Fruit fly (Drosophila melanogaster) whole organism, prepupa: ENCODE measurements around the gene CG15025.

ENCODE experiments used
- CG11762 ChIP-seq: fragments of 200-800 bp; sonication (Bioruptor generic); optimal IDR thresholded peaks from 3 replicates; lab custom pipeline; 2016; ENCODE audit warnings: missing biosample characterization, missing genetic modification characterization; ENCODE audit not compliant: insufficient read depth
- CG15336 ChIP-seq: fragments of 200-800 bp; sonication (Bioruptor generic); IDR thresholded peaks from 2 replicates; pipeline ENCODE4 v1.3.6; 2022; ENCODE audit warnings: missing biosample characterization, missing genetic modification characterization
- CG16779 ChIP-seq: fragments of 200-800 bp; sonication (Bioruptor generic); optimal IDR thresholded peaks from 3 replicates; lab custom pipeline; 2017; ENCODE audit warnings: missing biosample characterization, mild to moderate bottlenecking, missing genetic modification characterization
- CG31627 ChIP-seq: fragments of 200-800 bp; sonication (Bioruptor generic); optimal IDR thresholded peaks from 3 replicates; lab custom pipeline; 2016; ENCODE audit warnings: missing biosample characterization, missing genetic modification characterization
- CG32006 ChIP-seq: fragments of 200-800 bp; sonication (Bioruptor generic); optimal IDR thresholded peaks from 3 replicates; lab custom pipeline; 2017; ENCODE audit warnings: missing biosample characterization, mild to moderate bottlenecking, missing genetic modification characterization
- CG34406 ChIP-seq: fragments of 200-800 bp; sonication (Bioruptor generic); optimal IDR thresholded peaks from 3 replicates; lab custom pipeline; 2016; ENCODE audit warnings: missing biosample characterization, missing genetic modification characterization
- CG3919 ChIP-seq: fragments of 200-800 bp; sonication (Bioruptor generic); optimal IDR thresholded peaks from 3 replicates; lab custom pipeline; 2016; ENCODE audit warnings: missing biosample characterization, missing genetic modification characterization
- CG6163 ChIP-seq: fragments of 200-800 bp; sonication (Bioruptor generic); IDR thresholded peaks from 3 replicates; pipeline ENCODE4 v1.3.6; 2022; ENCODE audit warnings: missing biosample characterization, missing genetic modification characterization
- CG6276 ChIP-seq: fragments of 200-800 bp; sonication (Bioruptor generic); optimal IDR thresholded peaks from 2 replicates; lab custom pipeline; 2017; ENCODE audit warnings: missing biosample characterization, mild to moderate bottlenecking, missing genetic modification characterization
- CG6792 ChIP-seq: fragments of 200-800 bp; sonication (Bioruptor generic); optimal IDR thresholded peaks from 3 replicates; lab custom pipeline; 2016; ENCODE audit warnings: missing biosample characterization, missing genetic modification characterization
- CG6854 ChIP-seq: fragments of 200-800 bp; sonication (Bioruptor generic); optimal IDR thresholded peaks from 2 replicates; lab custom pipeline; 2017; ENCODE audit warnings: missing biosample characterization, mild to moderate bottlenecking, missing genetic modification characterization
- CG8119 ChIP-seq: fragments of 200-800 bp; sonication (Bioruptor generic); IDR thresholded peaks from 3 replicates; pipeline ENCODE4 v1.3.6; 2022; ENCODE audit warnings: missing biosample characterization, missing genetic modification characterization
- CG9139 ChIP-seq: fragments of 200-800 bp; sonication (Bioruptor generic); optimal IDR thresholded peaks from 3 replicates; lab custom pipeline; 2017; ENCODE audit warnings: missing biosample characterization, mild to moderate bottlenecking, missing genetic modification characterization
- Eip78C ChIP-seq: fragments of 200-800 bp; sonication (Bioruptor generic); peaks from one replicate; lab custom pipeline; 2016; ENCODE audit warnings: missing biosample characterization, missing genetic modification characterization
- Ets21C ChIP-seq: fragments of 200-800 bp; sonication (Bioruptor generic); optimal IDR thresholded peaks from 3 replicates; lab custom pipeline; 2016; ENCODE audit warnings: missing biosample characterization, missing genetic modification characterization
- Ets96B ChIP-seq: fragments of 200-800 bp; optimal IDR thresholded peaks from 2 replicates; lab custom pipeline; 2019; ENCODE audit warnings: missing biosample characterization, mild to moderate bottlenecking, missing genetic modification characterization, moderate library complexity
- Gug ChIP-seq: fragments of 200-800 bp; sonication (Bioruptor generic); IDR thresholded peaks from 2 replicates; pipeline ENCODE4 v1.3.6; 2022; ENCODE audit warnings: missing biosample characterization, missing genetic modification characterization
- Hr39 ChIP-seq: fragments of 200-800 bp; sonication (Bioruptor generic); optimal IDR thresholded peaks from 2 replicates; lab custom pipeline; 2016; ENCODE audit warnings: missing biosample characterization, missing genetic modification characterization
- Hr4 ChIP-seq: fragments of 200-800 bp; sonication (Bioruptor generic); optimal IDR thresholded peaks from 3 replicates; lab custom pipeline; 2016; ENCODE audit warnings: missing biosample characterization, missing genetic modification characterization
- Lpt ChIP-seq: fragments of 200-800 bp; sonication (Bioruptor generic); optimal IDR thresholded peaks from 3 replicates; lab custom pipeline; 2016; ENCODE audit warnings: missing biosample characterization, missing genetic modification characterization
- Met ChIP-seq: fragments of 200-800 bp; sonication (Bioruptor generic); optimal IDR thresholded peaks from 3 replicates; lab custom pipeline; 2016; ENCODE audit warnings: missing biosample characterization, missing genetic modification characterization
- OdsH ChIP-seq: fragments of 200-800 bp; sonication (Bioruptor generic); optimal IDR thresholded peaks from 3 replicates; lab custom pipeline; 2016; ENCODE audit warnings: missing biosample characterization, missing genetic modification characterization
- Sox102F ChIP-seq: fragments of 200-800 bp; sonication (Bioruptor generic); optimal IDR thresholded peaks from 2 replicates; lab custom pipeline; 2016; ENCODE audit warnings: missing biosample characterization, mild to moderate bottlenecking, missing genetic modification characterization
- Sox15 ChIP-seq: fragments of 200-800 bp; sonication (Bioruptor generic); optimal IDR thresholded peaks from 3 replicates; lab custom pipeline; 2016; ENCODE audit warnings: missing biosample characterization, missing genetic modification characterization
- achi ChIP-seq: fragments of 200-800 bp; sonication (Bioruptor generic); optimal IDR thresholded peaks from 3 replicates; lab custom pipeline; 2016; ENCODE audit warnings: missing biosample characterization, missing genetic modification characterization
- acj6 ChIP-seq: fragments of 200-800 bp; sonication (Bioruptor generic); optimal IDR thresholded peaks from 3 replicates; lab custom pipeline; 2016; ENCODE audit warnings: missing biosample characterization, missing genetic modification characterization
- dac ChIP-seq: fragments of 200-800 bp; sonication (Bioruptor generic); optimal IDR thresholded peaks from 2 replicates; lab custom pipeline; 2017; ENCODE audit warnings: missing biosample characterization, mild to moderate bottlenecking, missing genetic modification characterization
- eg ChIP-seq: fragments of 200-800 bp; sonication (Bioruptor generic); IDR thresholded peaks from 3 replicates; pipeline ENCODE4 v1.3.6; 2022; ENCODE audit warnings: missing biosample characterization, missing genetic modification characterization
- esn ChIP-seq: fragments of 200-800 bp; sonication (Bioruptor generic); optimal IDR thresholded peaks from 2 replicates; lab custom pipeline; 2016; ENCODE audit warnings: missing biosample characterization, mild to moderate bottlenecking, missing genetic modification characterization, moderate library complexity
- fd85E ChIP-seq: fragments of 200-800 bp; sonication (Bioruptor generic); optimal IDR thresholded peaks from 3 replicates; lab custom pipeline; 2016; ENCODE audit warnings: missing biosample characterization, missing genetic modification characterization
- fkh ChIP-seq: fragments of 200-800 bp; sonication (Bioruptor generic); optimal IDR thresholded peaks from 3 replicates; lab custom pipeline; 2017; ENCODE audit warnings: missing biosample characterization, mild to moderate bottlenecking, missing genetic modification characterization, moderate library complexity
- pdm3 ChIP-seq: fragments of 200-800 bp; sonication (Bioruptor generic); optimal IDR thresholded peaks from 3 replicates; lab custom pipeline; 2016; ENCODE audit warnings: missing biosample characterization, missing genetic modification characterization
- spab ChIP-seq: fragments of 200-800 bp; sonication (Bioruptor generic); optimal IDR thresholded peaks from 2 replicates; lab custom pipeline; 2017; ENCODE audit warnings: missing biosample characterization, mild to moderate bottlenecking, missing genetic modification characterization, missing genetic modification reagents
- ss ChIP-seq, 2 experiments: fragments of 200-800 bp; sonication (Bioruptor generic); optimal IDR thresholded peaks; 2 replicates in 1 of 2; 3 replicates in 1 of 2; lab custom pipeline; 2017 to 2018; ENCODE audit warnings: mild to moderate bottlenecking in 2 of 2, missing biosample characterization in 2 of 2, missing genetic modification characterization in 2 of 2, moderate library complexity in 1 of 2
- svp ChIP-seq: fragments of 200-800 bp; sonication (Bioruptor generic); peaks from one replicate; lab custom pipeline; 2016; ENCODE audit warnings: missing biosample characterization, missing genetic modification characterization

Gene CG15025

dm6 chr3R:19476484-19476883, 14.4 kb downstream of the CG15025 start:
- no peak for TF ChIP-seq CG6792 (GFP tag; lab: Kevin White, UChicago)
- peak; percentile 11 for TF ChIP-seq CG6276 (GFP tag; lab: Kevin White, UChicago)
- peak; percentile 64 for TF ChIP-seq CG15336 (GFP tag; lab: Robert Waterston, UW)
- no peak for TF ChIP-seq svp (GFP tag; lab: Kevin White, UChicago)
- no peak for TF ChIP-seq Sox15
- TF ChIP-seq Hr39 (GFP tag; lab: Kevin White, UChicago), result no peak
- no peak for TF ChIP-seq CG31627 (GFP tag; lab: Kevin White, UChicago)
- no peak for TF ChIP-seq Hr4
- TF ChIP-seq Met (GFP tag; lab: Kevin White, UChicago), result no peak
- TF ChIP-seq CG8119 (GFP tag; lab: Robert Waterston, UW), result 0 out of 3 replicates have a peak, but pooled peaks have one; percentile 40
- no peak for TF ChIP-seq Lpt (GFP tag; lab: Kevin White, UChicago)
- TF ChIP-seq achi (GFP tag; lab: Kevin White, UChicago), result no peak
- TF ChIP-seq ss (GFP tag; optimal IDR thresholded peaks at IDR 0.05; lab: Kevin White, UChicago), result no peak
- no peak for TF ChIP-seq Ets21C
- no peak for TF ChIP-seq CG11762 (GFP tag; lab: Kevin White, UChicago)
- TF ChIP-seq CG3919 (GFP tag; lab: Kevin White, UChicago), result no peak
- TF ChIP-seq CG6163 (GFP tag; lab: Robert Waterston, UW), result peak; percentile 58; the same call in 2 of the 3 replicates
- TF ChIP-seq OdsH, result no peak
- TF ChIP-seq Ets96B (tag; lab: Kevin White, UChicago), result no peak
- TF ChIP-seq eg, result 0 out of 3 replicates have a peak, but pooled peaks have one; percentile 35
- TF ChIP-seq CG32006 (GFP tag; lab: Kevin White, UChicago), result peak; percentile 56

- TF ChIP-seq dac (no peak), CG15336 (GFP tag; lab: Robert Waterston, UW) (peak; percentile 72), CG9139 (GFP tag; lab: Kevin White, UChicago) (no peak), ss (GFP tag; optimal IDR thresholded peaks at IDR 0.05; lab: Kevin White, UChicago) (no peak), Eip78C (GFP tag; lab: Kevin White, UChicago) (peak; percentile 35), CG6276 (GFP tag; lab: Kevin White, UChicago) (peak; percentile 9), svp (GFP tag; lab: Kevin White, UChicago) (no peak), CG8119 (GFP tag; lab: Robert Waterston, UW) (peak; percentile 70; the same call in 2 of the 3 replicates), eg (peak; percentile 52; the same call in 2 of the 3 replicates), fd85E (GFP tag; lab: Kevin White, UChicago) (no peak), spab (GFP tag; lab: Kevin White, UChicago) (no peak), CG32006 (GFP tag; lab: Kevin White, UChicago) (peak; percentile 31)
Observed at dm6 chr3R:19474128-19474527, 16.8 kb downstream of the CG15025 start.

- TF ChIP-seq CG8119 (GFP tag; lab: Robert Waterston, UW), result no peak
- no peak for TF ChIP-seq CG3919 (GFP tag; lab: Kevin White, UChicago)
- TF ChIP-seq eg, result 0 out of 3 replicates have a peak, but pooled peaks have one; percentile 33
- TF ChIP-seq fkh (GFP tag; lab: Kevin White, UChicago), result peak; percentile 95
- TF ChIP-seq pdm3 (GFP tag; lab: Kevin White, UChicago), result no peak
- TF ChIP-seq Gug (GFP tag; lab: Robert Waterston, UW), result no peak
- TF ChIP-seq CG34406 (GFP tag; lab: Kevin White, UChicago), result no peak
- peak; percentile 25 for TF ChIP-seq Eip78C (GFP tag; lab: Kevin White, UChicago)
- no peak for TF ChIP-seq esn
- TF ChIP-seq spab (GFP tag; lab: Kevin White, UChicago), result no peak
- no peak for TF ChIP-seq CG16779
- no peak for TF ChIP-seq Lpt (GFP tag; lab: Kevin White, UChicago)
- TF ChIP-seq CG6854 (GFP tag; lab: Kevin White, UChicago), result no peak
- TF ChIP-seq Sox102F, result no peak
- no peak for TF ChIP-seq acj6 (GFP tag; lab: Kevin White, UChicago)
- TF ChIP-seq CG11762 (GFP tag; lab: Kevin White, UChicago), result no peak
- TF ChIP-seq OdsH, result no peak
- TF ChIP-seq Ets96B (tag; lab: Kevin White, UChicago), result no peak
Observed at dm6 chr3R:19472218-19472617, 18.7 kb downstream of the CG15025 start.
